Worm (Caenorhabditis elegans) whole organism, L2 larva: ENCODE data around the gene F07C6.4.

Experiments
- Y55F3AM.14 ChIP-seq: fragments of 200-800 bp; sonication (Bioruptor generic); optimal IDR thresholded peaks from 2 replicates; lab custom pipeline; 2018; ENCODE audit warnings: mild to moderate bottlenecking, missing genetic modification characterization, missing compliant biosample characterization
- nhr-21 ChIP-seq: fragments of 150-350 bp; optimal IDR thresholded peaks from 2 replicates; lab custom pipeline; 2014; ENCODE audit warnings: missing biosample characterization, missing genetic modification characterization
- unc-55 ChIP-seq: fragments of 150-350 bp; sonication (generic microtip); optimal IDR thresholded peaks from 3 replicates; lab custom pipeline; 2014; ENCODE audit warnings: missing biosample characterization, missing genetic modification reagents, missing genetic modification characterization
- ztf-11 ChIP-seq: sonication (generic microtip); optimal IDR thresholded peaks from 2 replicates; lab custom pipeline; 2017; ENCODE audit warnings: missing biosample characterization, missing genetic modification characterization

DNA sequence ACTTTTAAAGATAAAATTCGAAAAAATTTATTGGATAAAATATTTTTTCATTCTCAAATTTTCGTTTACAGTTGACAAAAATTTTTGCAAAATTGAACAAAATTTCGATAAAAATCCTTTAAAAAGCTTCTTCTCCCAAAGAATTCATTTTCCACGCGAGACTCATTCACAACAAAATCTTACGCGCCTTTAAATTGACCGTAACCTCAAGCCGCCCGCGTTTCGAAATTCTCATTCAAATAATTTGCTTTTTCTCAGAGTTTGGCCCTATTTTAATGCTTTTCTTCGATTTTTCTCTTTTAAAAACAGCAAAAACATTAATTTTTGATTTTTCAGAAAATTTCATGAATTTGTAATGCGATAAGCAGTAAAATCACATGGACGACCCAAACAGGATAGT is at the start of gene F07C6.4:
- no peak for TF ChIP-seq unc-55 (GFP tag; lab: Kevin White, UChicago)
- no peak for TF ChIP-seq Y55F3AM.14 (GFP tag; lab: Kevin White, UChicago)
- no peak for TF ChIP-seq ztf-11 (tag; lab: Kevin White, UChicago)
- TF ChIP-seq nhr-21 (tag; lab: Kevin White, UChicago): no peak
